Fruit fly (Drosophila melanogaster): Measurements from ENCODE around the gene mtd.

DNA sequence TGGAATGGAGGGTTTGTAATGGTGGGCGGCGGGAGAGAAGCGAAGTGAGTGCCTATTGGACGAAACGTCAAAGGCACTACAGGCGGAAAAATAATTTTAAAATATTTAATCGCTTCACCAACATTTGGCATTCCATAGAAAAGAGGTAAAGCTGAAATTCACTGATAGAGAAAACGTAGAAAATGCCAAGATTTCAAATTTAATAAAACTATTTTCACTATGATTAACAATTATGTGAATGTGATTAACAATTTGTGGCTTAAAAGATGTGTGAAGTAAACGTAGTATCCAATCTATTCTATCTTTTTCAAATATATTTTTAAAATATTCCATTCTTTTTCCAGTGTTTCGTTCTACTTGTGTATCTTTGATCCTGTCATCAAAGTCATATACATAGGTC is 39.2 kb upstream of the mtd start:
- no peak for TF ChIP-seq CG17829 (tag; optimal IDR thresholded peaks at IDR 0.05)
- no peak for TF ChIP-seq tna (GFP tag; IDR thresholded peaks at IDR 0.05; ENCODE audit: partially characterized antibody)
- no peak for TF ChIP-seq tio (GFP tag; optimal IDR thresholded peaks at IDR 0.05)
- TF ChIP-seq ftz-f1 (GFP tag; optimal IDR thresholded peaks at IDR 0.05) = no peak
- TF ChIP-seq jumu (GFP tag; optimal IDR thresholded peaks at IDR 0.05) = no peak
- TF ChIP-seq Gug (GFP tag; IDR thresholded peaks at IDR 0.05) = no peak
- no peak for TF ChIP-seq Nf-YC (tag; optimal IDR thresholded peaks at IDR 0.05)
- TF ChIP-seq CG12391 (tag; optimal IDR thresholded peaks at IDR 0.05) = no peak
- TF ChIP-seq ranshi (GFP tag; IDR thresholded peaks at IDR 0.05) = no peak
- TF ChIP-seq h (optimal IDR thresholded peaks at IDR 0.05) = no peak
- no peak for TF ChIP-seq sob (GFP tag; IDR thresholded peaks at IDR 0.05)
- TF ChIP-seq CG4707 (GFP tag; optimal IDR thresholded peaks at IDR 0.05) = no peak
- no peak for TF ChIP-seq CG10147 (GFP tag; optimal IDR thresholded peaks at IDR 0.05)
- TF ChIP-seq CG9727 (GFP tag; optimal IDR thresholded peaks at IDR 0.05) = no peak

Measured in whole organism, embryonic.